Fruit fly (Drosophila melanogaster): ENCODE results near the gene Coq3.
A peak's percentile ranks its signal among the peaks of the same experiment; 100 is the strongest.

Gene Coq3

DNA sequence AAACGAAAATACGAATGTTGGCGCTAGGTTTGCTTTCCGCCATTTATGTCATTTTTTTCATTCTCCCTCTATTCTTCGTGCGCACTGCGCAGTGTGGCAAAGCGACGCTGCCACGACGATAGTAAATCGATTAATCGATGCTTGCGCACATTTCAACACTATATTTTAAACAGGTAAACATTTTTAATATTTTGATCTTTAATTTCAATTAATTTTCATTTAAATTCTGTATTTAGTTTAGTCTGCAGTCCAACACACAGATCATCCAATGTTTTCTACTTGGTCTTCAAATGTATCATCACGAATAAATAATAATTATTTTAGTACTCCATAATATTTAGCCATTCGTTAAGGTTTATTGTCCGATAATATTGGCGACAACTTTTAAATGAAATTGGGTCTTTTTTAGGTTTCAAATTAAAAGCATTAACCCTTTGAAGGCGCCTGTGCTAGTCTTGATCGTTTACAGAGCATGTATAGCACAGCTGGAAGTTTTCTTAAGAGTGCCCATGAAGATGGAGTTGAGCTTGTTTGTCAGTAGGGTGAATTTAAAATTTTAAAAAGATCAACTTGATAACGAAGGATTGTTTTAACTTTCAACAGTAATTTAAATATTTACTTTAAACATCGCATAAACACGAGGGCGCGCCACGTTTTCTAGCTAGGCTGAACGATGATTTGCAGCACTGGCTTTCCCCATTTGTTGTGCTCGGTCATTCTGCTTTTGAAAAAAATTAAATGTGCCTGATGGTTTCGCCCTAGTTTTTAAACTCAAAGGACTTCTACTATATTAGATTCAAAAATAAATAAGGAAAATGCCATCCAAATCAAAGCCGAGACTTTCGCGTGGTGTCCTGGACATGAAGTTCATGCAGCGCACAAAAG, 2.0 kb downstream of the Coq3 start, which contains the start of the genes Mpp6 and E2f2 (continued):
- TF ChIP-seq Bgb (GFP tag; IDR thresholded peaks at IDR 0.05; ENCODE audit: partially characterized antibody) (peak; percentile 89), CG2199 (GFP tag; IDR thresholded peaks at IDR 0.05) (no peak), CG6791 (GFP tag; IDR thresholded peaks at IDR 0.05; ENCODE audit: partially characterized antibody) (peak; percentile 89), CG1024 (GFP tag; IDR thresholded peaks at IDR 0.05) (no peak), NC2α (GFP tag; optimal IDR thresholded peaks at IDR 0.05) (no peak), CG6683 (GFP tag; optimal IDR thresholded peaks at IDR 0.05) (no peak), Oaz (GFP tag; IDR thresholded peaks at IDR 0.05) (no peak), ranshi (GFP tag; IDR thresholded peaks at IDR 0.05) (no peak), CG34376 (GFP tag; optimal IDR thresholded peaks at IDR 0.05) (peak; percentile 6), jigr1 (GFP tag; IDR thresholded peaks at IDR 0.05) (no peak), CG10543 (GFP tag; optimal IDR thresholded peaks at IDR 0.05) (no peak), h (optimal IDR thresholded peaks at IDR 0.05) (no peak), unpg (GFP tag; optimal IDR thresholded peaks at IDR 0.05) (no peak), zen (tag; optimal IDR thresholded peaks at IDR 0.05) (no peak), CG4730 (GFP tag; IDR thresholded peaks at IDR 0.05) (no peak), Adf1 (GFP tag; IDR thresholded peaks at IDR 0.05) (peak; percentile 23; the same call in 1 of the 2 replicates), scrt (GFP tag; optimal IDR thresholded peaks at IDR 0.05) (no peak), CG4854 (GFP tag; optimal IDR thresholded peaks at IDR 0.05) (no peak), CG10321 (GFP tag; IDR thresholded peaks at IDR 0.05) (no peak), cad (GFP tag; optimal IDR thresholded peaks at IDR 0.05) (no peak), CTCF (GFP tag; optimal IDR thresholded peaks at IDR 0.05) (no peak), CG3995 (GFP tag; optimal IDR thresholded peaks at IDR 0.05) (no peak), fd3F (GFP tag; optimal IDR thresholded peaks at IDR 0.05) (no peak), CG5180 (GFP tag; optimal IDR thresholded peaks at IDR 0.05) (no peak), sim (GFP tag; IDR thresholded peaks at IDR 0.05) (peak; percentile 34; the same call in 1 of the 2 replicates), CG3726 (GFP tag; IDR thresholded peaks at IDR 0.05) (no peak), Asciz (GFP tag; optimal IDR thresholded peaks at IDR 0.05) (no peak), Taf1 (GFP tag; IDR thresholded peaks at IDR 0.05) (no peak), caup (GFP tag; optimal IDR thresholded peaks at IDR 0.05; ENCODE audit: severe bottlenecking) (no peak), CG3847 (GFP tag; IDR thresholded peaks at IDR 0.05) (peak; percentile 82), shn (GFP tag; optimal IDR thresholded peaks at IDR 0.05) (no peak), CG2202 (tag; optimal IDR thresholded peaks at IDR 0.05) (no peak), Fer1 (GFP tag; optimal IDR thresholded peaks at IDR 0.05) (peak; percentile 21), CG10959 (GFP tag; IDR thresholded peaks at IDR 0.05) (no peak), CG12744 (GFP tag; optimal IDR thresholded peaks at IDR 0.05) (no peak), dmrt99B (tag; optimal IDR thresholded peaks at IDR 0.05) (no peak), lbe (GFP tag; optimal IDR thresholded peaks at IDR 0.05) (peak; percentile 35), trem (tag; optimal IDR thresholded peaks at IDR 0.05) (peak; percentile 33), Lim3 (GFP tag; IDR thresholded peaks at IDR 0.05) (no peak), ro (GFP tag; IDR thresholded peaks at IDR 0.05) (no peak), CG2875 (GFP tag; optimal IDR thresholded peaks at IDR 0.05) (no peak), CG2889 (GFP tag; IDR thresholded peaks at IDR 0.05) (no peak), nom (GFP tag; optimal IDR thresholded peaks at IDR 0.05) (peak; percentile 11), dan (GFP tag; IDR thresholded peaks at IDR 0.05) (no peak), kni (GFP tag; optimal IDR thresholded peaks at IDR 0.05) (no peak), HHEX (GFP tag; optimal IDR thresholded peaks at IDR 0.05) (no peak), abd-A (tag; optimal IDR thresholded peaks at IDR 0.05) (no peak), tgo (GFP tag; IDR thresholded peaks at IDR 0.05) (peak; percentile 14; the same call in 1 of the 3 replicates), hb (GFP tag; IDR thresholded peaks at IDR 0.05; ENCODE audit: partially characterized antibody) (peak; percentile 81), aop (GFP tag; IDR thresholded peaks at IDR 0.05) (no peak)

All from whole organism, embryonic.